Worm (Caenorhabditis elegans): ENCODE measurements around the gene F18E9.7.

DNA sequence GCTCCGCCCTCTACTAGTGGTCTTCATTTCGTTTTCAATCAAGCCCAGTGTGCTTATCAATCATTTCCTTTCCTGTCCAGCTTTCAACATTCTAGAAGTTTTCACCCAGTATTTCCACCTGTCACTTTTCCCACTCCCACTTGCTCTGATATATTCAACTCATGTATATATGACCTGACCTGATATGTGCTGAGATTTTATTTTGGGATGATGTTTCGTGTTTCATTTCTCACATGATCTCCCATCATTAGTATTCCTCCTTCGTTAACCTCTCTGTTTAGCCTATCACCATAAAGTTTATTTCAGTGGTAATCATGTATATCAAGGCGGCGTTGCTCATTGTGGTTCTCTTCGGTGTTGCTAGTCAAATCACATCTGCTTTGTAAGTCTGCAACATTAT lies 4.7 kb downstream of the F18E9.7 start, which contains the start of gene nlp-7:
- TF ChIP-seq dao-5 (tag; optimal IDR thresholded peaks at IDR 0.05) (no peak), him-1 (tag; optimal IDR thresholded peaks at IDR 0.05) (no peak)

All from whole organism, L4/young adult.